Fruit fly (Drosophila melanogaster) whole organism, embryonic: Measurements from ENCODE around the gene Ugt35E2.

Experiments
- Antp ChIP-seq: fragments of 200-800 bp; sonication (Bioruptor generic); optimal IDR thresholded peaks from 3 replicates; lab custom pipeline; 2016; ENCODE audit warnings: missing biosample characterization, missing genetic modification characterization
- B-H1 ChIP-seq: fragments of 200-800 bp; sonication (Bioruptor generic); IDR thresholded peaks from 3 replicates; pipeline ENCODE4 v1.3.6; 2022; ENCODE audit warnings: missing biosample characterization, missing genetic modification characterization
- B-H2 ChIP-seq: fragments of 200-800 bp; sonication (Bioruptor generic); optimal IDR thresholded peaks from 2 replicates; lab custom pipeline; 2018; ENCODE audit warnings: missing biosample characterization, mild to moderate bottlenecking, missing genetic modification characterization
- CG11247 ChIP-seq: fragments of 200-800 bp; sonication (Bioruptor generic); IDR thresholded peaks from 2 replicates; pipeline ENCODE4 v1.3.6; 2022; ENCODE audit warnings: missing biosample characterization, missing genetic modification characterization
- CG12659 ChIP-seq: fragments of 200-800 bp; sonication (Bioruptor generic); optimal IDR thresholded peaks from 3 replicates; lab custom pipeline; 2017; ENCODE audit warnings: mild to moderate bottlenecking, missing biosample characterization, missing genetic modification reagents, missing genetic modification characterization
- CG1647 ChIP-seq: fragments of 200-800 bp; sonication (Bioruptor generic); optimal IDR thresholded peaks from 3 replicates; lab custom pipeline; 2016; ENCODE audit warnings: missing biosample characterization, missing genetic modification characterization
- CG16815 ChIP-seq: fragments of 200-800 bp; sonication (Bioruptor generic); optimal IDR thresholded peaks from 3 replicates; lab custom pipeline; 2017; ENCODE audit warnings: missing biosample characterization, mild to moderate bottlenecking, missing genetic modification characterization
- CG30020 ChIP-seq: fragments of 200-800 bp; optimal IDR thresholded peaks from 2 replicates; lab custom pipeline; 2019; ENCODE audit warnings: missing biosample characterization, mild to moderate bottlenecking, missing genetic modification characterization, moderate library complexity
- CG30431 ChIP-seq: fragments of 200-800 bp; sonication (Bioruptor generic); optimal IDR thresholded peaks from 2 replicates; lab custom pipeline; 2017; ENCODE audit warnings: missing biosample characterization, missing genetic modification characterization
- CG3065 ChIP-seq: fragments of 200-800 bp; sonication (Bioruptor generic); optimal IDR thresholded peaks from 2 replicates; lab custom pipeline; 2016; ENCODE audit warnings: missing biosample characterization, missing genetic modification characterization
- CG32772 ChIP-seq: fragments of 200-800 bp; sonication (Bioruptor generic); IDR thresholded peaks from 2 replicates; pipeline ENCODE4 v1.3.6; 2022; ENCODE audit warnings: missing biosample characterization, missing genetic modification characterization
- CG3726 ChIP-seq: fragments of 200-800 bp; sonication (Bioruptor generic); IDR thresholded peaks from 3 replicates; pipeline ENCODE4, ENCODE4 v1.3.6; 2022; ENCODE audit warnings: missing biosample characterization, missing genetic modification characterization
- CG4404 ChIP-seq: fragments of 200-800 bp; sonication (Bioruptor generic); IDR thresholded peaks from 2 replicates; pipeline ENCODE4 v1.3.6; 2022; ENCODE audit warnings: missing biosample characterization, missing genetic modification characterization
- CG4424 ChIP-seq: fragments of 200-800 bp; sonication (Bioruptor generic); optimal IDR thresholded peaks from 3 replicates; lab custom pipeline; 2016; ENCODE audit warnings: missing biosample characterization, missing genetic modification characterization
- CG5180 ChIP-seq: fragments of 200-800 bp; sonication (Bioruptor generic); optimal IDR thresholded peaks from 3 replicates; lab custom pipeline; 2017; ENCODE audit warnings: missing biosample characterization, missing genetic modification characterization, mild to moderate bottlenecking, moderate library complexity, missing genetic modification reagents
- CG6654 ChIP-seq: fragments of 200-800 bp; sonication (Bioruptor generic); optimal IDR thresholded peaks from 2 replicates; lab custom pipeline; 2017; ENCODE audit warnings: missing biosample characterization, mild to moderate bottlenecking, missing genetic modification characterization
- CG6854 ChIP-seq: fragments of 200-800 bp; sonication (Bioruptor generic); optimal IDR thresholded peaks from 3 replicates; lab custom pipeline; 2017; ENCODE audit warnings: missing biosample characterization, mild to moderate bottlenecking, missing genetic modification characterization
- CG8944 ChIP-seq: fragments of 200-800 bp; sonication (Bioruptor generic); optimal IDR thresholded peaks from 3 replicates; lab custom pipeline; 2016; ENCODE audit warnings: missing biosample characterization, missing genetic modification characterization
- CG9932 ChIP-seq: fragments of 200-800 bp; sonication (Bioruptor generic); IDR thresholded peaks from 2 replicates; pipeline ENCODE4 v1.3.6; 2022; ENCODE audit warnings: missing biosample characterization, missing genetic modification characterization
- D ChIP-seq, 2 experiments: fragments of 200-800 bp in 1 of 2; fragments of >200 bp in 1 of 2; sonication (Bioruptor generic) in 1 of 2; optimal IDR thresholded peaks; 2 replicates in 1 of 2; 3 replicates in 1 of 2; lab custom pipeline; 2017; ENCODE audit warnings: mild to moderate bottlenecking in 1 of 2, missing biosample characterization in 1 of 2, missing genetic modification characterization in 1 of 2, missing genetic modification reagents in 1 of 2
- HLH4C ChIP-seq: fragments of 200-800 bp; sonication (Bioruptor generic); IDR thresholded peaks from 3 replicates; pipeline ENCODE4 v1.3.6; 2022; ENCODE audit warnings: missing biosample characterization, missing genetic modification characterization; ENCODE audit not compliant: partially characterized antibody
- HLH54F ChIP-seq: fragments of 200-800 bp; sonication (Bioruptor generic); optimal IDR thresholded peaks from 3 replicates; lab custom pipeline; 2016; ENCODE audit warnings: missing biosample characterization, missing genetic modification characterization
- Lpt ChIP-seq: fragments of >200 bp; optimal IDR thresholded peaks from 2 replicates; lab custom pipeline; 2018; ENCODE audit warnings: missing biosample characterization, missing genetic modification characterization
- NC2β ChIP-seq: fragments of 200-800 bp; sonication (Bioruptor generic); optimal IDR thresholded peaks from 2 replicates; lab custom pipeline; 2016; ENCODE audit warnings: missing biosample characterization, missing genetic modification characterization
- NfI ChIP-seq: fragments of 200-800 bp; sonication (Bioruptor generic); optimal IDR thresholded peaks from 3 replicates; lab custom pipeline; 2018; ENCODE audit warnings: missing biosample characterization, mild to moderate bottlenecking, missing genetic modification characterization, moderate library complexity
- Scr ChIP-seq: fragments of 200-800 bp; sonication (Bioruptor generic); IDR thresholded peaks from 2 replicates; pipeline ENCODE4 v1.3.6; 2022; ENCODE audit warnings: missing biosample characterization, missing genetic modification characterization; ENCODE audit not compliant: partially characterized antibody
- Six4 ChIP-seq: fragments of 200-800 bp; sonication (Bioruptor generic); optimal IDR thresholded peaks from 2 replicates; lab custom pipeline; 2016; ENCODE audit warnings: missing biosample characterization, missing genetic modification characterization
- bigmax ChIP-seq: fragments of 200-800 bp; sonication (Bioruptor generic); optimal IDR thresholded peaks from 2 replicates; lab custom pipeline; 2018; ENCODE audit warnings: missing biosample characterization, mild to moderate bottlenecking, missing genetic modification characterization
- chif ChIP-seq, 2 experiments: fragments of 200-800 bp; sonication (Bioruptor generic); optimal IDR thresholded peaks; 3 replicates each; lab custom pipeline; 2016; ENCODE audit warnings: missing biosample characterization in 2 of 2, missing genetic modification characterization in 2 of 2
- chinmo ChIP-seq: fragments of 200-800 bp; sonication (Bioruptor generic); IDR thresholded peaks from 4 replicates; pipeline ENCODE4 v1.3.6; 2022; ENCODE audit warnings: missing biosample characterization, missing genetic modification characterization; ENCODE audit not compliant: partially characterized antibody
- croc ChIP-seq: fragments of 200-800 bp; sonication (Bioruptor generic); conservative IDR thresholded peaks from 3 replicates; pipeline ENCODE4 v1.3.6; 2022; ENCODE audit warnings: missing biosample characterization, missing genetic modification characterization
- dm ChIP-seq: fragments of 200-800 bp; sonication (Bioruptor generic); optimal IDR thresholded peaks from 3 replicates; lab custom pipeline; 2016; ENCODE audit warnings: missing biosample characterization, missing genetic modification characterization
- dpn ChIP-seq, 2 experiments: fragments of 200-800 bp; sonication (Bioruptor generic); optimal IDR thresholded peaks; 3 replicates each; lab custom pipeline; 2016; ENCODE audit warnings: missing biosample characterization in 2 of 2, missing genetic modification characterization in 2 of 2
- ems ChIP-seq: fragments of 200-800 bp; sonication (Bioruptor generic); optimal IDR thresholded peaks from 3 replicates; lab custom pipeline; 2016; ENCODE audit warnings: missing biosample characterization, missing genetic modification characterization
- exex ChIP-seq: fragments of 200-800 bp; sonication (Bioruptor generic); optimal IDR thresholded peaks from 4 replicates; lab custom pipeline; 2018; ENCODE audit warnings: missing biosample characterization, mild to moderate bottlenecking, missing genetic modification characterization, moderate library complexity
- fu2 ChIP-seq: fragments of 200-800 bp; sonication (Bioruptor generic); optimal IDR thresholded peaks from 2 replicates; lab custom pipeline; 2016; ENCODE audit warnings: missing biosample characterization, missing genetic modification characterization
- grn ChIP-seq: fragments of 200-800 bp; sonication (Bioruptor generic); optimal IDR thresholded peaks from 3 replicates; lab custom pipeline; 2017; ENCODE audit warnings: missing biosample characterization, missing genetic modification characterization
- gsb-n ChIP-seq: fragments of 200-800 bp; sonication (Bioruptor generic); optimal IDR thresholded peaks from 3 replicates; lab custom pipeline; 2018; ENCODE audit warnings: missing biosample characterization, mild to moderate bottlenecking, missing genetic modification characterization
- hbn ChIP-seq: fragments of 200-800 bp; sonication (Bioruptor generic); IDR thresholded peaks from 2 replicates; pipeline ENCODE4 v1.3.6; 2022; ENCODE audit warnings: missing biosample characterization, missing genetic modification characterization; ENCODE audit not compliant: partially characterized antibody
- lbe ChIP-seq: fragments of 200-800 bp; sonication (Bioruptor generic); optimal IDR thresholded peaks from 2 replicates; lab custom pipeline; 2016; ENCODE audit warnings: missing biosample characterization, mild to moderate bottlenecking, missing genetic modification characterization
- lmd ChIP-seq: fragments of 200-800 bp; sonication (Bioruptor generic); IDR thresholded peaks from 2 replicates; pipeline ENCODE4 v1.3.6; 2022; ENCODE audit warnings: missing biosample characterization, missing genetic modification characterization
- lov ChIP-seq, 2 experiments: fragments of 200-800 bp in 1 of 2; fragments of >200 bp in 1 of 2; sonication (Bioruptor generic) in 1 of 2; IDR thresholded peaks in 1 of 2; optimal IDR thresholded peaks in 1 of 2; 2 replicates in 1 of 2; 3 replicates in 1 of 2; pipeline versions ENCODE4 v1.3.6 to Lab custom; 2017 to 2022; ENCODE audit warnings: missing biosample characterization in 1 of 2, missing genetic modification characterization in 1 of 2
- org-1 ChIP-seq: fragments of 200-800 bp; sonication (Bioruptor generic); optimal IDR thresholded peaks from 2 replicates; lab custom pipeline; 2017; ENCODE audit warnings: missing biosample characterization, missing genetic modification characterization
- pb ChIP-seq: fragments of 200-800 bp; sonication (Bioruptor generic); optimal IDR thresholded peaks from 3 replicates; lab custom pipeline; 2016; ENCODE audit warnings: missing biosample characterization, missing genetic modification characterization
- peb ChIP-seq: fragments of 200-800 bp; sonication (Bioruptor generic); IDR thresholded peaks from 2 replicates; pipeline ENCODE4 v1.3.6; 2022; ENCODE audit warnings: missing biosample characterization, missing genetic modification characterization
- pho ChIP-seq: fragments of 200-800 bp; sonication (Bioruptor generic); optimal IDR thresholded peaks from 2 replicates; lab custom pipeline; 2016; ENCODE audit warnings: missing biosample characterization, missing genetic modification characterization
- sens ChIP-seq: fragments of 200-800 bp; sonication (Bioruptor generic); peaks from one replicate; lab custom pipeline; 2016; ENCODE audit warnings: missing biosample characterization, missing genetic modification characterization
- tna ChIP-seq: fragments of 200-800 bp; sonication (Bioruptor generic); IDR thresholded peaks from 2 replicates; pipeline ENCODE4 v1.3.6; 2022; ENCODE audit warnings: missing biosample characterization, missing genetic modification characterization; ENCODE audit not compliant: partially characterized antibody
- unc-4 ChIP-seq: fragments of 200-800 bp; sonication (Bioruptor generic); IDR thresholded peaks from 2 replicates; pipeline ENCODE4 v1.3.6; 2022; ENCODE audit warnings: missing biosample characterization, missing genetic modification characterization; ENCODE audit not compliant: partially characterized antibody

Gene Ugt35E2

dm6 chr3R:11209801-11210402 is 42.1 kb upstream of the Ugt35E2 start, which contains the start of the genes SdhC and Tctp (continued):
- TF ChIP-seq tna (GFP tag; lab: Robert Waterston, UW) (peak; percentile 40; the same call in 1 of the 2 replicates), NC2β (peak; percentile 30), Six4 (GFP tag; lab: Kevin White, UChicago) (peak; percentile 38), CG4424 (peak; percentile 46), peb (GFP tag; lab: Robert Waterston, UW) (0 out of 2 replicates have a peak, but pooled peaks have one; percentile 7), unc-4 (0 out of 2 replicates have a peak, but pooled peaks have one; percentile 51), CG3726 (GFP tag; lab: Robert Waterston, UW) (no peak), HLH54F (GFP tag; lab: Kevin White, UChicago) (peak; percentile 39), NfI (GFP tag; lab: Kevin White, UChicago) (peak; percentile 38), org-1 (GFP tag; lab: Kevin White, UChicago) (no peak), ems (GFP tag; lab: Kevin White, UChicago) (no peak), Scr (peak; percentile 64), chinmo (GFP tag; lab: Robert Waterston, UW) (no peak), B-H2 (GFP tag; lab: Kevin White, UChicago) (peak; percentile 61), CG3065 (GFP tag; lab: Kevin White, UChicago) (peak; percentile 18), CG8944 (no peak), fu2 (GFP tag; lab: Kevin White, UChicago) (no peak), dpn (GFP tag; optimal IDR thresholded peaks at IDR 0.05; lab: Kevin White, UChicago) (peak; percentile 32 to 36), D (optimal IDR thresholded peaks at IDR 0.05; lab: Kevin White, UChicago) (no peak), D (GFP tag; optimal IDR thresholded peaks at IDR 0.05; lab: Kevin White, UChicago) (no peak), CG32772 (no peak), Lpt (no peak), hbn (GFP tag; lab: Robert Waterston, UW) (peak; percentile 42; the same call in 1 of the 2 replicates), CG5180 (GFP tag; lab: Kevin White, UChicago) (peak; percentile 2), CG30431 (GFP tag; lab: Kevin White, UChicago) (no peak), gsb-n (tag; lab: Kevin White, UChicago) (peak; percentile 45), croc (GFP tag; lab: Robert Waterston, UW) (no peak), CG9932 (peak; percentile 42; the same call in 1 of the 2 replicates), CG16815 (GFP tag; lab: Kevin White, UChicago) (no peak), bigmax (GFP tag; lab: Kevin White, UChicago) (peak; percentile 72), pho (GFP tag; lab: Kevin White, UChicago) (peak; percentile 55), sens (peak; percentile 90), lbe (peak; percentile 7), CG6654 (GFP tag; lab: Kevin White, UChicago) (no peak), CG6854 (GFP tag; lab: Kevin White, UChicago) (no peak), lmd (GFP tag; lab: Robert Waterston, UW) (no peak), CG12659 (GFP tag; lab: Kevin White, UChicago) (peak; percentile 83), Antp (GFP tag; lab: Kevin White, UChicago) (peak; percentile 22), dm (GFP tag; lab: Kevin White, UChicago) (peak; percentile 68), grn (GFP tag; lab: Kevin White, UChicago) (no peak), HLH4C (GFP tag; lab: Robert Waterston, UW) (no peak), chif (GFP tag; optimal IDR thresholded peaks at IDR 0.05; lab: Kevin White, UChicago) (peak; percentile 6 to 44), pb (GFP tag; lab: Kevin White, UChicago) (peak; percentile 18), CG4404 (GFP tag; lab: Robert Waterston, UW) (no peak), CG1647 (GFP tag; lab: Kevin White, UChicago) (no peak), CG11247 (GFP tag; lab: Robert Waterston, UW) (no peak), B-H1 (GFP tag; lab: Robert Waterston, UW) (no peak), lov (optimal IDR thresholded peaks at IDR 0.05; lab: Kevin White, UChicago) (no peak), lov (GFP tag; IDR thresholded peaks at IDR 0.05; lab: Robert Waterston, UW) (no peak), exex (tag; lab: Kevin White, UChicago) (peak; percentile 23), CG30020 (tag; lab: Kevin White, UChicago) (peak; percentile 64)
